Fruit fly (Drosophila melanogaster) whole organism, embryonic: ENCODE results near the gene CG33172.

Source experiments
- Abd-B ChIP-seq: fragments of 200-800 bp; sonication (Bioruptor generic); optimal IDR thresholded peaks from 2 replicates; lab custom pipeline; 2018; ENCODE audit warnings: missing biosample characterization, mild to moderate bottlenecking, missing genetic modification characterization, moderate library complexity
- CG10209 ChIP-seq: fragments of 200-800 bp; sonication (Bioruptor generic); optimal IDR thresholded peaks from 3 replicates; lab custom pipeline; 2017; ENCODE audit warnings: missing biosample characterization, mild to moderate bottlenecking, missing genetic modification characterization, missing genetic modification reagents
- CG10321 ChIP-seq: fragments of 200-800 bp; sonication (Bioruptor generic); IDR thresholded peaks from 2 replicates; pipeline ENCODE4 v1.3.6; 2022; ENCODE audit warnings: missing biosample characterization, missing genetic modification characterization
- CG10366 ChIP-seq: fragments of 200-800 bp; sonication (Bioruptor generic); IDR thresholded peaks from 2 replicates; pipeline ENCODE4 v1.3.6; 2022; ENCODE audit warnings: missing biosample characterization, missing genetic modification characterization
- CG11085 ChIP-seq: fragments of 200-800 bp; sonication (Bioruptor generic); IDR thresholded peaks from 2 replicates; pipeline ENCODE4 v1.3.6; 2022; ENCODE audit warnings: missing biosample characterization, missing genetic modification characterization
- CG12769 ChIP-seq: fragments of 200-800 bp; sonication (Bioruptor generic); optimal IDR thresholded peaks from 2 replicates; lab custom pipeline; 2019; ENCODE audit warnings: missing biosample characterization, mild to moderate bottlenecking, missing genetic modification characterization, moderate library complexity
- CG14014 ChIP-seq: fragments of 200-800 bp; sonication (Bioruptor generic); IDR thresholded peaks from 2 replicates; pipeline ENCODE4 v1.3.6; 2022; ENCODE audit warnings: missing biosample characterization, missing genetic modification characterization
- CG14050 ChIP-seq: fragments of 200-800 bp; sonication (Bioruptor generic); IDR thresholded peaks from 3 replicates; pipeline ENCODE4 v1.3.6; 2022; ENCODE audit warnings: missing biosample characterization, missing genetic modification characterization
- CG15696 ChIP-seq: fragments of 200-800 bp; sonication (Bioruptor generic); optimal IDR thresholded peaks from 2 replicates; lab custom pipeline; 2019; ENCODE audit warnings: missing biosample characterization, mild to moderate bottlenecking, missing genetic modification characterization, moderate library complexity
- CG1602 ChIP-seq: fragments of 200-800 bp; sonication (Bioruptor generic); optimal IDR thresholded peaks from 3 replicates; lab custom pipeline; 2016; ENCODE audit warnings: missing biosample characterization, missing genetic modification characterization
- CG1832 ChIP-seq: fragments of 200-800 bp; sonication (Bioruptor generic); optimal IDR thresholded peaks from 2 replicates; lab custom pipeline; 2017; ENCODE audit warnings: missing biosample characterization, mild to moderate bottlenecking, missing genetic modification characterization, inconsistent platforms
- CG2678 ChIP-seq: fragments of 200-800 bp; sonication (Bioruptor generic); optimal IDR thresholded peaks from 3 replicates; lab custom pipeline; 2019; ENCODE audit warnings: missing biosample characterization, mild to moderate bottlenecking, missing genetic modification characterization, moderate library complexity
- CG31365 ChIP-seq: fragments of 200-800 bp; sonication (Bioruptor generic); optimal IDR thresholded peaks from 2 replicates; lab custom pipeline; 2018; ENCODE audit warnings: missing biosample characterization, mild to moderate bottlenecking, missing genetic modification characterization
- CG33213 ChIP-seq: fragments of 200-800 bp; sonication (Bioruptor generic); optimal IDR thresholded peaks from 3 replicates; lab custom pipeline; 2016; ENCODE audit warnings: missing biosample characterization, missing genetic modification characterization
- CG42726 ChIP-seq: fragments of 200-800 bp; sonication (Bioruptor generic); IDR thresholded peaks from 2 replicates; pipeline ENCODE4 v1.3.6; 2022; ENCODE audit warnings: missing biosample characterization, missing genetic modification characterization; ENCODE audit not compliant: partially characterized antibody
- CG5180 ChIP-seq: fragments of 200-800 bp; sonication (Bioruptor generic); optimal IDR thresholded peaks from 3 replicates; lab custom pipeline; 2017; ENCODE audit warnings: missing biosample characterization, missing genetic modification characterization, mild to moderate bottlenecking, moderate library complexity, missing genetic modification reagents
- CG6175 ChIP-seq: fragments of 200-800 bp; sonication (Bioruptor generic); IDR thresholded peaks from 3 replicates; pipeline ENCODE4 v1.3.6; 2022; ENCODE audit warnings: missing biosample characterization, missing genetic modification characterization
- CG7928 ChIP-seq: fragments of 200-800 bp; sonication (Bioruptor generic); optimal IDR thresholded peaks from 2 replicates; lab custom pipeline; 2017; ENCODE audit warnings: missing biosample characterization, mild to moderate bottlenecking, missing genetic modification characterization
- CG7963 ChIP-seq: fragments of 200-800 bp; sonication (Bioruptor generic); IDR thresholded peaks from 3 replicates; pipeline ENCODE4 v1.3.6; 2022; ENCODE audit warnings: missing biosample characterization, missing genetic modification characterization; ENCODE audit not compliant: partially characterized antibody
- CG7987 ChIP-seq: fragments of 200-800 bp; sonication (Bioruptor generic); optimal IDR thresholded peaks from 2 replicates; lab custom pipeline; 2018; ENCODE audit warnings: missing biosample characterization, mild to moderate bottlenecking, missing genetic modification characterization, moderate library complexity
- CG8388 ChIP-seq: fragments of 200-800 bp; sonication (Bioruptor generic); optimal IDR thresholded peaks from 2 replicates; lab custom pipeline; 2019; ENCODE audit warnings: missing biosample characterization, mild to moderate bottlenecking, missing genetic modification characterization, moderate library complexity
- CG8924 ChIP-seq: fragments of 200-800 bp; optimal IDR thresholded peaks from 3 replicates; lab custom pipeline; 2019; ENCODE audit warnings: missing biosample characterization, mild to moderate bottlenecking, missing genetic modification characterization, moderate library complexity
- CG9215 ChIP-seq: fragments of 200-800 bp; sonication (Bioruptor generic); IDR thresholded peaks from 2 replicates; pipeline ENCODE4 v1.3.6; 2022; ENCODE audit warnings: missing biosample characterization, missing genetic modification characterization
- CoRest ChIP-seq: fragments of 200-800 bp; sonication (Bioruptor generic); optimal IDR thresholded peaks from 3 replicates; lab custom pipeline; 2018; ENCODE audit warnings: missing biosample characterization, mild to moderate bottlenecking, missing genetic modification characterization, moderate library complexity
- Dp ChIP-seq: fragments of 200-800 bp; sonication (Bioruptor generic); optimal IDR thresholded peaks from 2 replicates; lab custom pipeline; 2018; ENCODE audit warnings: missing biosample characterization, mild to moderate bottlenecking, missing genetic modification characterization, moderate library complexity
- ERR ChIP-seq: fragments of 200-800 bp; sonication (Bioruptor generic); optimal IDR thresholded peaks from 2 replicates; lab custom pipeline; 2016; ENCODE audit warnings: missing biosample characterization, missing genetic modification characterization
- Fer2 ChIP-seq: fragments of 200-800 bp; sonication (Bioruptor generic); optimal IDR thresholded peaks from 2 replicates; lab custom pipeline; 2018; ENCODE audit warnings: missing biosample characterization, mild to moderate bottlenecking, missing genetic modification characterization, moderate library complexity
- Hr51 ChIP-seq, 2 experiments: fragments of 200-800 bp; sonication (Bioruptor generic); optimal IDR thresholded peaks; 2 replicates in 1 of 2; 3 replicates in 1 of 2; lab custom pipeline; 2016 to 2018; ENCODE audit warnings: missing biosample characterization in 2 of 2, missing genetic modification characterization in 2 of 2, mild to moderate bottlenecking in 1 of 2, moderate library complexity in 1 of 2
- Lim3 ChIP-seq: fragments of 200-800 bp; sonication (Bioruptor generic); IDR thresholded peaks from 2 replicates; pipeline ENCODE4 v1.3.6; 2022; ENCODE audit warnings: missing biosample characterization, missing genetic modification characterization
- MBD-R2 ChIP-seq: fragments of 200-800 bp; sonication (Bioruptor generic); IDR thresholded peaks from 2 replicates; pipeline ENCODE4 v1.3.6; 2022; ENCODE audit warnings: missing biosample characterization, missing genetic modification characterization
- Opbp ChIP-seq: fragments of 200-800 bp; sonication (Bioruptor generic); IDR thresholded peaks from 3 replicates; pipeline ENCODE4 v1.3.6; 2022; ENCODE audit warnings: missing biosample characterization, missing genetic modification characterization; ENCODE audit not compliant: partially characterized antibody
- PHDP ChIP-seq: fragments of 200-800 bp; sonication (Bioruptor generic); optimal IDR thresholded peaks from 3 replicates; lab custom pipeline; 2018; ENCODE audit warnings: missing biosample characterization, mild to moderate bottlenecking, missing genetic modification characterization, moderate library complexity
- Trl ChIP-seq, 3 experiments: fragments of >200 bp in 2 of 3; fragments of 200-800 bp in 1 of 3; sonication (Bioruptor generic) in 1 of 3; optimal IDR thresholded peaks; 2 replicates in 1 of 3; 3 replicates in 2 of 3; lab custom pipeline; 2016 to 2017; ENCODE audit warnings: missing biosample characterization in 1 of 3, missing genetic modification characterization in 1 of 3
- Usf ChIP-seq: fragments of 200-800 bp; sonication (Bioruptor generic); optimal IDR thresholded peaks from 2 replicates; lab custom pipeline; 2017; ENCODE audit warnings: missing genotype, missing biosample characterization, missing genetic modification characterization
- ac ChIP-seq: fragments of 200-800 bp; sonication (Bioruptor generic); optimal IDR thresholded peaks from 3 replicates; lab custom pipeline; 2017; ENCODE audit warnings: missing biosample characterization, mild to moderate bottlenecking, missing genetic modification characterization
- aop ChIP-seq: fragments of 200-800 bp; sonication (Bioruptor generic); IDR thresholded peaks from 2 replicates; pipeline ENCODE4 v1.3.6; 2022; ENCODE audit warnings: missing biosample characterization, missing genetic modification characterization
- ato ChIP-seq: fragments of 200-800 bp; sonication (Bioruptor generic); IDR thresholded peaks from 2 replicates; pipeline ENCODE4 v1.3.6; 2022; ENCODE audit warnings: missing biosample characterization, missing genetic modification characterization; ENCODE audit not compliant: partially characterized antibody
- gcm2 ChIP-seq: fragments of 200-800 bp; sonication (Bioruptor generic); optimal IDR thresholded peaks from 2 replicates; lab custom pipeline; 2016; ENCODE audit warnings: missing biosample characterization, missing genetic modification characterization
- ind ChIP-seq: fragments of 200-800 bp; sonication (Bioruptor generic); optimal IDR thresholded peaks from 3 replicates; lab custom pipeline; 2016; ENCODE audit warnings: missing biosample characterization, missing genetic modification characterization
- jing ChIP-seq: fragments of 200-800 bp; sonication (Bioruptor generic); optimal IDR thresholded peaks from 2 replicates; lab custom pipeline; 2018; ENCODE audit warnings: missing biosample characterization, mild to moderate bottlenecking, missing genetic modification characterization
- ken ChIP-seq: fragments of 200-800 bp; sonication (Bioruptor generic); IDR thresholded peaks from 3 replicates; pipeline ENCODE4 v1.3.6; 2022; ENCODE audit warnings: missing biosample characterization, missing genetic modification characterization
- kni ChIP-seq: fragments of 200-800 bp; sonication (Bioruptor generic); optimal IDR thresholded peaks from 3 replicates; lab custom pipeline; 2017; ENCODE audit warnings: mild to moderate bottlenecking, missing biosample characterization, missing genetic modification reagents, missing genetic modification characterization
- lmd ChIP-seq: fragments of 200-800 bp; sonication (Bioruptor generic); IDR thresholded peaks from 2 replicates; pipeline ENCODE4 v1.3.6; 2022; ENCODE audit warnings: missing biosample characterization, missing genetic modification characterization
- nerfin-2 ChIP-seq: fragments of 200-800 bp; sonication (Bioruptor generic); IDR thresholded peaks from 2 replicates; pipeline ENCODE4 v1.3.6; 2022; ENCODE audit warnings: missing biosample characterization, missing genetic modification characterization; ENCODE audit not compliant: partially characterized antibody
- pho ChIP-seq: fragments of 200-800 bp; sonication (Bioruptor generic); optimal IDR thresholded peaks from 2 replicates; lab custom pipeline; 2016; ENCODE audit warnings: missing biosample characterization, missing genetic modification characterization
- slou ChIP-seq: fragments of 200-800 bp; sonication (Bioruptor generic); optimal IDR thresholded peaks from 3 replicates; lab custom pipeline; 2016; ENCODE audit warnings: missing biosample characterization, missing genetic modification characterization
- stwl ChIP-seq: fragments of 200-800 bp; sonication (Bioruptor generic); optimal IDR thresholded peaks from 3 replicates; lab custom pipeline; 2018; ENCODE audit warnings: missing biosample characterization, mild to moderate bottlenecking, missing genetic modification characterization, moderate library complexity
- tap ChIP-seq: fragments of 200-800 bp; optimal IDR thresholded peaks from 3 replicates; lab custom pipeline; 2019; ENCODE audit warnings: missing biosample characterization, mild to moderate bottlenecking, missing genetic modification characterization, moderate library complexity
- ttk ChIP-seq: fragments of 200-800 bp; sonication (Bioruptor generic); IDR thresholded peaks from 2 replicates; pipeline ENCODE4 v2.1.2; 2022; ENCODE audit warnings: missing biosample characterization, missing genetic modification characterization

CG33172 gene

DNA sequence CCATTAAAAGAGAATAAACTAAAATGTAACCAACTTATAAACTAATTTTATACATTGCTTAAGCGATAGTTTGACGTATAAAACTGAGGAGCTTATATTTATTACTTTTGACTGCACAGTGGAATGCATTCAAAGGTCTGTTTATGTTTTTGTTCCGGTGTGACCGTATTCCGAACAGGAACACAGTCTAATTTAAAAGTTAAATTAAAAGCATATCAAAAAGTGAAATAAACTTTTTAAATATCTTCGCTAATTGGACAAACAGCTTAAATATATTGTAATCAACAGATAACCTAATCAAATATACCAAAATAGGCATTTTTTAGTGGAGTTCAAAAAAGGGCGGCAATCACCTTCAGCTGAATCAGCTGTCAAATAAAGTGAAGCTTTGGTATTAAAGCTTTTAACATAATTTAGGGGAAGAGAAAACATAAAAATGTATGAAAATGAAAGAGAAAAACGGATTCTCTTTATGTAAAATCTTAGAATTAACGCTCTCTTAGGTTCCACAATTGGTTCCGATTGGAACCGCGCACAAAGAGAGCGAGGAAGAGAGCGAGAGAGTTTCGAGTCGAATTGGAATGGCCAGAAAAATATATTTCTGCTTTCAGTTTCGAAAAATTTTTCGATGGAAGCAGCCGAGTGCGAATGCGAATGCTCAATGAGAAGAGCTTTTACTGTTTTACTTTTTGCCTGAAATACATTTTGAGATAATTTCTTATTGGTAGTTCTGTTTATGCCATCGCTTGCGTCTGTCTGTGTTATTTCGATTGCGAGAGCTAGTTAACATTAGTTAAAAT lies 34.5 kb downstream of the CG33172 start, which contains the start of the genes PGRP-LE and sd:
Gene PGRP-LE (minus strand): TSS at position 117 of the 800 bp plus-strand sequence.
Gene sd (plus strand): TSS at position 607 of the 800 bp plus-strand sequence.
- no peak for TF ChIP-seq ttk (GFP tag; lab: Robert Waterston, UW)
- peak; percentile 93 to 98 for TF ChIP-seq Trl (optimal IDR thresholded peaks at IDR 0.05; lab: Kevin White, UChicago)
- no peak for TF ChIP-seq Trl (GFP tag; optimal IDR thresholded peaks at IDR 0.05; lab: Kevin White, UChicago)
- TF ChIP-seq CG1832, result no peak
- TF ChIP-seq CG8924, result no peak
- no peak for TF ChIP-seq nerfin-2
- no peak for TF ChIP-seq kni (GFP tag; lab: Kevin White, UChicago)
- no peak for TF ChIP-seq gcm2 (GFP tag; lab: Kevin White, UChicago)
- no peak for TF ChIP-seq CG31365 (tag; lab: Kevin White, UChicago)
- TF ChIP-seq MBD-R2 (GFP tag; lab: Robert Waterston, UW), result no peak
- TF ChIP-seq Lim3, result no peak
- TF ChIP-seq stwl, result no peak
- TF ChIP-seq Dp (GFP tag; lab: Kevin White, UChicago), result peak; percentile 76
- TF ChIP-seq Usf (GFP tag; lab: Kevin White, UChicago), result no peak
- no peak for TF ChIP-seq CG6175 (GFP tag; lab: Robert Waterston, UW)
- no peak for TF ChIP-seq pho (GFP tag; lab: Kevin White, UChicago)
- TF ChIP-seq tap, result no peak
- no peak for TF ChIP-seq CG12769 (tag; lab: Kevin White, UChicago)
- TF ChIP-seq CG7987, result no peak
- no peak for TF ChIP-seq ato (GFP tag; lab: Robert Waterston, UW)
- TF ChIP-seq CG15696 (tag; lab: Kevin White, UChicago), result no peak
- TF ChIP-seq CG33213, result no peak
- no peak for TF ChIP-seq ac
- TF ChIP-seq ken (GFP tag; lab: Robert Waterston, UW), result no peak
- no peak for TF ChIP-seq CG10321
- TF ChIP-seq Hr51 (GFP tag; optimal IDR thresholded peaks at IDR 0.05; lab: Kevin White, UChicago), result peak in 1 of 2 experiments; percentile 5
- no peak for TF ChIP-seq CG14014 (GFP tag; lab: Robert Waterston, UW)
- TF ChIP-seq CoRest (tag; lab: Kevin White, UChicago), result peak; percentile 12
- TF ChIP-seq CG7928 (GFP tag; lab: Kevin White, UChicago), result no peak
- TF ChIP-seq CG11085 (GFP tag; lab: Robert Waterston, UW), result no peak
- no peak for TF ChIP-seq Abd-B (GFP tag; lab: Kevin White, UChicago)
- TF ChIP-seq CG42726, result no peak
- no peak for TF ChIP-seq Opbp (GFP tag; lab: Robert Waterston, UW)
- no peak for TF ChIP-seq ind (GFP tag; lab: Kevin White, UChicago)
- no peak for TF ChIP-seq lmd (GFP tag; lab: Robert Waterston, UW)
- no peak for TF ChIP-seq CG2678 (tag; lab: Kevin White, UChicago)
- TF ChIP-seq aop, result no peak
- TF ChIP-seq CG7963, result no peak
- no peak for TF ChIP-seq PHDP (tag; lab: Kevin White, UChicago)
- no peak for TF ChIP-seq slou (GFP tag; lab: Kevin White, UChicago)
- TF ChIP-seq jing (GFP tag; lab: Kevin White, UChicago), result no peak
- no peak for TF ChIP-seq CG1602 (GFP tag; lab: Kevin White, UChicago)
- no peak for TF ChIP-seq ERR (GFP tag; lab: Kevin White, UChicago)
- no peak for TF ChIP-seq CG9215
- no peak for TF ChIP-seq Fer2
- no peak for TF ChIP-seq CG10366 (GFP tag; lab: Robert Waterston, UW)
- TF ChIP-seq CG8388 (GFP tag; lab: Kevin White, UChicago), result no peak
- no peak for TF ChIP-seq CG10209 (GFP tag; lab: Kevin White, UChicago)
- TF ChIP-seq CG5180 (GFP tag; lab: Kevin White, UChicago), result no peak
- TF ChIP-seq CG14050 (GFP tag; lab: Robert Waterston, UW), result no peak
